Fruit fly (Drosophila melanogaster) whole organism, embryonic: ENCODE data around the gene yellow-g.
A peak's percentile ranks its signal among the peaks of the same experiment; 100 is the strongest.

Experiments
- Adf1 ChIP-seq: fragments of 200-800 bp; sonication (Bioruptor generic); IDR thresholded peaks from 2 replicates; pipeline ENCODE4 v1.3.6; 2022; ENCODE audit warnings: missing biosample characterization, missing genetic modification characterization
- Bdp1 ChIP-seq: fragments of 200-800 bp; sonication (Bioruptor generic); optimal IDR thresholded peaks from 3 replicates; lab custom pipeline; 2016; ENCODE audit warnings: missing biosample characterization, missing genetic modification characterization
- CG1024 ChIP-seq: fragments of 200-800 bp; sonication (Bioruptor generic); IDR thresholded peaks from 2 replicates; pipeline ENCODE4 v1.3.6; 2022; ENCODE audit warnings: missing biosample characterization, missing genetic modification characterization
- CG10959 ChIP-seq: fragments of 200-800 bp; sonication (Bioruptor generic); IDR thresholded peaks from 2 replicates; pipeline ENCODE4 v1.3.6; 2022; ENCODE audit warnings: missing biosample characterization, missing genetic modification characterization
- CG10979 ChIP-seq: fragments of 200-800 bp; sonication (Bioruptor generic); optimal IDR thresholded peaks from 2 replicates; lab custom pipeline; 2018; ENCODE audit warnings: missing biosample characterization, mild to moderate bottlenecking, missing genetic modification characterization, moderate library complexity
- CG11456 ChIP-seq: fragments of 200-800 bp; sonication (Bioruptor generic); IDR thresholded peaks from 3 replicates; pipeline ENCODE4 v1.3.6; 2022; ENCODE audit warnings: missing biosample characterization, missing genetic modification characterization
- CG12236 ChIP-seq: fragments of 200-800 bp; sonication (Bioruptor generic); optimal IDR thresholded peaks from 2 replicates; lab custom pipeline; 2016; ENCODE audit warnings: missing biosample characterization, missing genetic modification characterization
- CG13287 ChIP-seq: fragments of 200-800 bp; sonication (Bioruptor generic); IDR thresholded peaks from 2 replicates; pipeline ENCODE4 v1.3.6; 2022; ENCODE audit warnings: missing biosample characterization, missing genetic modification characterization; ENCODE audit not compliant: partially characterized antibody
- CG14050 ChIP-seq: fragments of 200-800 bp; sonication (Bioruptor generic); IDR thresholded peaks from 3 replicates; pipeline ENCODE4 v1.3.6; 2022; ENCODE audit warnings: missing biosample characterization, missing genetic modification characterization
- CG15073 ChIP-seq: fragments of 200-800 bp; sonication (Bioruptor generic); optimal IDR thresholded peaks from 2 replicates; lab custom pipeline; 2016; ENCODE audit warnings: missing biosample characterization, missing genetic modification characterization
- CG18764 ChIP-seq: fragments of 200-800 bp; sonication (Bioruptor generic); optimal IDR thresholded peaks from 3 replicates; lab custom pipeline; 2016; ENCODE audit warnings: missing biosample characterization, missing genetic modification characterization
- CG2120 ChIP-seq: fragments of 200-800 bp; sonication (Bioruptor generic); optimal IDR thresholded peaks from 3 replicates; lab custom pipeline; 2016; ENCODE audit warnings: missing biosample characterization, missing genetic modification characterization
- CG31224 ChIP-seq: fragments of 200-800 bp; sonication (Bioruptor generic); IDR thresholded peaks from 2 replicates; pipeline ENCODE4 v1.3.6; 2022; ENCODE audit warnings: missing biosample characterization, missing genetic modification characterization
- CG3726 ChIP-seq: fragments of 200-800 bp; sonication (Bioruptor generic); IDR thresholded peaks from 3 replicates; pipeline ENCODE4, ENCODE4 v1.3.6; 2022; ENCODE audit warnings: missing biosample characterization, missing genetic modification characterization
- CG9609 ChIP-seq: fragments of 200-800 bp; sonication (Bioruptor generic); optimal IDR thresholded peaks from 3 replicates; lab custom pipeline; 2016; ENCODE audit warnings: missing biosample characterization, missing genetic modification characterization
- Deaf1 ChIP-seq: fragments of 200-800 bp; optimal IDR thresholded peaks from 3 replicates; lab custom pipeline; 2019; ENCODE audit warnings: missing biosample characterization, mild to moderate bottlenecking, missing genetic modification characterization, moderate library complexity
- ERR ChIP-seq: fragments of 200-800 bp; sonication (Bioruptor generic); optimal IDR thresholded peaks from 2 replicates; lab custom pipeline; 2016; ENCODE audit warnings: missing biosample characterization, missing genetic modification characterization
- Hmx ChIP-seq: fragments of 200-800 bp; sonication (Bioruptor generic); optimal IDR thresholded peaks from 2 replicates; lab custom pipeline; 2016; ENCODE audit warnings: missing biosample characterization, missing genetic modification characterization
- Sox102F ChIP-seq: fragments of 200-800 bp; sonication (Bioruptor generic); optimal IDR thresholded peaks from 2 replicates; lab custom pipeline; 2018; ENCODE audit warnings: missing biosample characterization, mild to moderate bottlenecking, missing genetic modification characterization, moderate library complexity
- Spps ChIP-seq: fragments of 200-800 bp; sonication (Bioruptor generic); optimal IDR thresholded peaks from 2 replicates; lab custom pipeline; 2018; ENCODE audit warnings: missing biosample characterization, mild to moderate bottlenecking, missing genetic modification characterization
- Trl ChIP-seq, 3 experiments: fragments of >200 bp in 2 of 3; fragments of 200-800 bp in 1 of 3; sonication (Bioruptor generic) in 1 of 3; optimal IDR thresholded peaks; 2 replicates in 1 of 3; 3 replicates in 2 of 3; lab custom pipeline; 2016 to 2017; ENCODE audit warnings: missing biosample characterization in 1 of 3, missing genetic modification characterization in 1 of 3
- ab ChIP-seq: fragments of 200-800 bp; sonication (Bioruptor generic); optimal IDR thresholded peaks from 2 replicates; lab custom pipeline; 2016; ENCODE audit warnings: missing biosample characterization, missing genetic modification characterization
- abd-A ChIP-seq: fragments of 200-800 bp; sonication (Bioruptor generic); optimal IDR thresholded peaks from 3 replicates; lab custom pipeline; 2019; ENCODE audit warnings: missing biosample characterization, mild to moderate bottlenecking, missing genetic modification characterization, moderate library complexity
- amos ChIP-seq: fragments of 200-800 bp; sonication (Bioruptor generic); IDR thresholded peaks from 2 replicates; pipeline ENCODE4 v1.3.6; 2022; ENCODE audit warnings: missing biosample characterization, missing genetic modification characterization; ENCODE audit not compliant: partially characterized antibody
- chinmo ChIP-seq: fragments of 200-800 bp; sonication (Bioruptor generic); IDR thresholded peaks from 4 replicates; pipeline ENCODE4 v1.3.6; 2022; ENCODE audit warnings: missing biosample characterization, missing genetic modification characterization; ENCODE audit not compliant: partially characterized antibody
- crp ChIP-seq, 2 experiments: fragments of 200-800 bp; sonication (Bioruptor generic); optimal IDR thresholded peaks; 2 replicates in 1 of 2; 3 replicates in 1 of 2; lab custom pipeline; 2017; ENCODE audit warnings: missing biosample characterization in 2 of 2, missing genetic modification characterization in 2 of 2, mild to moderate bottlenecking in 1 of 2, moderate library complexity in 1 of 2
- dimm ChIP-seq: fragments of 200-800 bp; sonication (Bioruptor generic); IDR thresholded peaks from 2 replicates; pipeline ENCODE4 v1.3.6; 2022; ENCODE audit warnings: missing biosample characterization, missing genetic modification characterization
- fu2 ChIP-seq: fragments of 200-800 bp; sonication (Bioruptor generic); optimal IDR thresholded peaks from 2 replicates; lab custom pipeline; 2016; ENCODE audit warnings: missing biosample characterization, missing genetic modification characterization
- h ChIP-seq: fragments of >200 bp; optimal IDR thresholded peaks from 2 replicates; lab custom pipeline; 2017
- lbe ChIP-seq: fragments of 200-800 bp; sonication (Bioruptor generic); optimal IDR thresholded peaks from 2 replicates; lab custom pipeline; 2016; ENCODE audit warnings: missing biosample characterization, mild to moderate bottlenecking, missing genetic modification characterization
- scrt ChIP-seq: fragments of 200-800 bp; sonication (Bioruptor generic); optimal IDR thresholded peaks from 2 replicates; lab custom pipeline; 2018; ENCODE audit warnings: missing biosample characterization, mild to moderate bottlenecking, missing genetic modification characterization, moderate library complexity
- slbo ChIP-seq: fragments of 200-800 bp; sonication (Bioruptor generic); IDR thresholded peaks from 2 replicates; pipeline ENCODE4 v1.3.6; 2022; ENCODE audit warnings: missing biosample characterization, missing genetic modification characterization
- twi ChIP-seq: fragments of 200-800 bp; optimal IDR thresholded peaks from 2 replicates; lab custom pipeline; 2019; ENCODE audit warnings: missing biosample characterization, mild to moderate bottlenecking, missing genetic modification characterization, moderate library complexity
- unc-4 ChIP-seq: fragments of 200-800 bp; sonication (Bioruptor generic); IDR thresholded peaks from 2 replicates; pipeline ENCODE4 v1.3.6; 2022; ENCODE audit warnings: missing biosample characterization, missing genetic modification characterization; ENCODE audit not compliant: partially characterized antibody
- vvl ChIP-seq: fragments of 200-800 bp; sonication (Bioruptor generic); IDR thresholded peaks from 2 replicates; pipeline ENCODE4 v1.3.6; 2022; ENCODE audit warnings: missing biosample characterization, missing genetic modification characterization
- z ChIP-seq: fragments of 200-800 bp; sonication (Bioruptor generic); IDR thresholded peaks from 3 replicates; pipeline ENCODE4 v1.3.6; 2022; ENCODE audit warnings: missing biosample characterization, missing genetic modification characterization

Gene yellow-g

DNA sequence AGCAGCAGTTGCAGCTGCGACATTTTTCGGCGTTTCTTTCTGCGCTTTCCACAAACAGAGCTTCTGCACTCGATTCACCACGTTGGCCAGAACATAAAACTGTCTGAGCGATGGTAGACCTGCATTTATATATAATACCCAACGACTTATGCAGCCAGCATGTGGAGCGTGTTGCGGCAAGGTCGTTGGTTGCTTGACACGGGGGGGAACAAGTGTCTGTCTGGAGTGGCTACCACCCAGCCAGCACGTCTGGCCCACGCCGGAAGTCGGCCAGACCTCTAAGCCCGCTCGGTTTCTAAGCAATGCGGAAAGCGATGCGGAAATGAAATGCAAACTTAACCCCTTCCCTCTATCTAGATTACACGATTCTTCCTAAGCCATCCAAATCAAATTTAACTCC is at the start of gene yellow-g:
Gene yellow-g, minus strand, starts transcription at position 101 of the 400 bp plus-strand sequence.
- no peak for TF ChIP-seq vvl (GFP tag; lab: Robert Waterston, UW)

DNA sequence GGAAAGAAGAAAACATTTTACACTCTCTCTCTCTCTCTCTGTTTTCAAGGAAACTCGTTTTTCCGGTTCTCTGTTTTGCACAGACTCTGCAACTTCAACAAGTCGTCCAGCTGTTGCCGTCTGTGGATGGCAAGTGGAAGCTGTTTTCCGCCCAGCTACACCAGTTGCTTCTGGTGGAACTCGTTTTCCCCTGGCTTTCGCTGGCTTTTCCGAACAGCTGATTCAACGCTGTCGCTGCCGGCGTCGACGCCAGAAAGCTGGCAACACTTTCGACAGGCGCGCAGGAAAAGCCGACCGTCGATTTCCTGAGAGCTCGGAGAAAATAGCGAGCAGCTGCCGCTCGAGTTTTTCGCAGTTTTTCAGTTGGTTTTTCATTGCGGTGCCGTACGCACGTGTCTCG is 9.9 kb upstream of the yellow-g start, which contains the start of gene MsR2:
Gene MsR2, plus strand, starts transcription at position 378 of the 400 bp plus-strand sequence.
- no peak for TF ChIP-seq fu2 (GFP tag; lab: Kevin White, UChicago)
- no peak for TF ChIP-seq ERR (GFP tag; lab: Kevin White, UChicago)
- no peak for TF ChIP-seq CG1024
- TF ChIP-seq Trl (optimal IDR thresholded peaks at IDR 0.05; lab: Kevin White, UChicago) = peak; percentile 4 to 38
- TF ChIP-seq Trl (GFP tag; optimal IDR thresholded peaks at IDR 0.05; lab: Kevin White, UChicago) = no peak
- peak; percentile 88 for TF ChIP-seq Adf1
- TF ChIP-seq Deaf1 (tag; lab: Kevin White, UChicago) = peak; percentile 88
- no peak for TF ChIP-seq twi (tag; lab: Kevin White, UChicago)
- TF ChIP-seq CG12236 = no peak
- TF ChIP-seq slbo (GFP tag; lab: Robert Waterston, UW) = no peak
- no peak for TF ChIP-seq CG18764 (GFP tag; lab: Kevin White, UChicago)
- no peak for TF ChIP-seq ab (GFP tag; lab: Kevin White, UChicago)
- no peak for TF ChIP-seq CG2120
- TF ChIP-seq CG31224 = peak; percentile 99
- no peak for TF ChIP-seq CG15073
- peak; percentile 17; the same call in 1 of the 2 replicates for TF ChIP-seq CG13287
- 0 out of 4 replicates have a peak, but pooled peaks have one; percentile 51 for TF ChIP-seq chinmo (GFP tag; lab: Robert Waterston, UW)
- TF ChIP-seq unc-4 (GFP tag; lab: Robert Waterston, UW) = 0 out of 2 replicates have a peak, but pooled peaks have one; percentile 29
- peak in 1 of 2 experiments; percentile 69 for TF ChIP-seq crp (GFP tag; optimal IDR thresholded peaks at IDR 0.05; lab: Kevin White, UChicago)
- no peak for TF ChIP-seq CG10959 (GFP tag; lab: Robert Waterston, UW)
- peak; percentile 100 for TF ChIP-seq scrt
- TF ChIP-seq CG10979 = no peak
- no peak for TF ChIP-seq CG3726 (GFP tag; lab: Robert Waterston, UW)
- no peak for TF ChIP-seq CG11456 (GFP tag; lab: Robert Waterston, UW)
- TF ChIP-seq abd-A (tag; lab: Kevin White, UChicago) = peak; percentile 4
- TF ChIP-seq dimm (GFP tag; lab: Robert Waterston, UW) = no peak
- TF ChIP-seq, all 482 proteins: peak for 10

DNA sequence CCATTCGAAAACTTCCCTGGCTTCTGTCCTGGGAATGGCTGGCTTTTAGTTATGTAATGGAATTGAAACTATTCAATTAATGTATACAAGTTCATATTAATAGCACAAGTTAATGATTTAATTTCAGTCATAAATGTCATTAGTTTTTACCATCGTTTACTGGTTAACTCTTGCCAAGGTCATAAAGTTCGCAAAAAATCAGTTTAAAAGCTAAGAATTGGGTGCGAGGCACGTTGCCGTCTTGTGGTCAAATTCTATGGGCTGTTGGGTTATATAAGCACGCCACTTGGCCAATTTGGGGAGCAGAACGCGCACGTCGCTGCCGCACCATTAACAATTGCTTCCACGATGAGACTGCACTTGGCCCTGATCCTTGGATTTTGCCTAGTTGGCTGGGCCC is 3.7 kb upstream of the yellow-g start, which contains the start of gene yellow-g2:
Gene yellow-g2, plus strand, starts transcription at position 301 of the 400 bp plus-strand sequence.
- TF ChIP-seq CG9609 = no peak
- no peak for TF ChIP-seq lbe (GFP tag; lab: Kevin White, UChicago)
- TF ChIP-seq CG14050 (GFP tag; lab: Robert Waterston, UW) = no peak
- TF ChIP-seq z = no peak
- TF ChIP-seq Hmx (GFP tag; lab: Kevin White, UChicago) = no peak
- TF ChIP-seq Spps = no peak
- no peak for TF ChIP-seq h (lab: Kevin White, UChicago)

DNA sequence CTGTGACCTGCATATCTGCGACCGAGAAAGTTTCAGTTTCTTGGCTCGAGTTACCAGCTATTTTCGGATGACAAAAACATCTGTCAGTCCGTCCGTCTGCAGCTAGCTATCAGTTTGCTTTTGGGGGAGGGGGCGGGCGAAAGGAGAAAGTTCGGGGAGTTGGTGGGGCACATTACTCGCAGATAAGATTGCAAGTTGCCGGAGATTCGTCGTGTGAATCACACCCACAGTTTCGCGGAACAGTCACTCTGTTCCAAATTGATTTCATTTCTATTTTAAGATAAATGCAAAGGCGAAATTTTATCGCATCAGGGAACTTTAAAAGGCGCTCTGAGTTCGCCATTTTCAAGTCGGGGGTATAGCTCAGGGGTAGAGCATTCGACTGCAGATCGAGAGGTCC is 823 bp upstream of the yellow-g start:
- TF ChIP-seq Bdp1 (GFP tag; lab: Kevin White, UChicago) (peak; percentile 22), amos (GFP tag; lab: Robert Waterston, UW) (peak; percentile 46; the same call in 1 of the 2 replicates), Sox102F (GFP tag; lab: Kevin White, UChicago) (no peak)
